Comparison of ENCODE assay signal across 5 worm cellular contexts in genomic region chrX:4623707-4624106, ce11.
A peak's percentile ranks its signal among the peaks of the same experiment; 100 is the strongest.
TF ChIP-seq lines count a peak whose summit lies in the region.

No protein-coding gene starts in this region.

TF ChIP-seq in whole organism, L1 larva, 84 proteins besides CTCF, POLR2A, EP300 and RAD21:
- TF ChIP-seq mdl-1 (tag; optimal IDR thresholded peaks at IDR 0.05; lab: Kevin White, UChicago) (no peak), efl-1 (optimal IDR thresholded peaks at IDR 0.05; lab: Kevin White, UChicago) (no peak), efl-1 (GFP tag; optimal IDR thresholded peaks at IDR 0.05 in 1 of 2; lab: Kevin White, UChicago) (peak in 1 of 2 experiments; percentile 80), lin-14 (GFP tag; optimal IDR thresholded peaks at IDR 0.05; lab: Kevin White, UChicago) (peak; percentile 62), vab-15 (tag; optimal IDR thresholded peaks at IDR 0.05; lab: Kevin White, UChicago) (no peak), ces-1 (GFP tag; optimal IDR thresholded peaks at IDR 0.05; lab: Kevin White, UChicago) (no peak), F16B12.6 (tag; optimal IDR thresholded peaks at IDR 0.05; lab: Kevin White, UChicago) (no peak), Y116A8C.19 (tag; optimal IDR thresholded peaks at IDR 0.05; lab: Kevin White, UChicago; ENCODE audit: borderline replicate concordance) (no peak), fkh-10 (GFP tag; optimal IDR thresholded peaks at IDR 0.05; lab: Kevin White, UChicago) (peak; percentile 39), ceh-90 (tag; optimal IDR thresholded peaks at IDR 0.05; lab: Kevin White, UChicago) (no peak), ceh-82 (tag; optimal IDR thresholded peaks at IDR 0.05; lab: Kevin White, UChicago) (no peak)

TF ChIP-seq in whole organism, L3 larva, 47 proteins besides CTCF, POLR2A, EP300 and RAD21:
- TF ChIP-seq aly-2 (tag; optimal IDR thresholded peaks at IDR 0.05; lab: Kevin White, UChicago) (no peak), tbx-2 (tag; optimal IDR thresholded peaks at IDR 0.05; lab: Kevin White, UChicago) (no peak), egl-27 (tag; optimal IDR thresholded peaks at IDR 0.05; lab: Kevin White, UChicago) (no peak), fkh-2 (tag; optimal IDR thresholded peaks at IDR 0.05; lab: Kevin White, UChicago) (no peak), pqm-1 (tag; optimal IDR thresholded peaks at IDR 0.05; lab: Kevin White, UChicago) (no peak), sea-2 (GFP tag; optimal IDR thresholded peaks at IDR 0.05; lab: Kevin White, UChicago) (no peak), fkh-10 (GFP tag; optimal IDR thresholded peaks at IDR 0.05; lab: Kevin White, UChicago) (peak; percentile 29), lsy-12 (tag; optimal IDR thresholded peaks at IDR 0.05; lab: Kevin White, UChicago) (no peak)

TF ChIP-seq in whole organism, L4 larva, 104 proteins besides CTCF, POLR2A, EP300 and RAD21:
- peak; percentile 71 for TF ChIP-seq fkh-10 (GFP tag; optimal IDR thresholded peaks at IDR 0.05; lab: Kevin White, UChicago)
- peak; percentile 56 for TF ChIP-seq aha-1 (tag; lab: Kevin White, UChicago)
- TF ChIP-seq lin-13 (GFP tag; optimal IDR thresholded peaks at IDR 0.05; lab: Kevin White, UChicago) = no peak
- peak; percentile 71 for TF ChIP-seq ces-1 (GFP tag; optimal IDR thresholded peaks at IDR 0.05; lab: Kevin White, UChicago)

TF ChIP-seq in whole organism, late embryonic, 69 proteins besides CTCF, POLR2A, EP300 and RAD21:
- TF ChIP-seq unc-42 (tag; optimal IDR thresholded peaks at IDR 0.05; lab: Kevin White, UChicago) (peak; percentile 82), ceh-31 (tag; optimal IDR thresholded peaks at IDR 0.05; lab: Kevin White, UChicago) (peak; percentile 7), pha-4 (tag; optimal IDR thresholded peaks at IDR 0.05; lab: Kevin White, UChicago) (no peak), dve-1 (tag; optimal IDR thresholded peaks at IDR 0.05; lab: Kevin White, UChicago) (no peak), hlh-8 (tag; optimal IDR thresholded peaks at IDR 0.05; lab: Kevin White, UChicago) (no peak), syd-9 (tag; optimal IDR thresholded peaks at IDR 0.05; lab: Kevin White, UChicago) (no peak), F13H6.1 (tag; optimal IDR thresholded peaks at IDR 0.05; lab: Kevin White, UChicago) (no peak), madf-2 (tag; optimal IDR thresholded peaks at IDR 0.05; lab: Kevin White, UChicago) (no peak), ceh-9 (tag; optimal IDR thresholded peaks at IDR 0.05; lab: Kevin White, UChicago) (no peak), ttx-3 (tag; optimal IDR thresholded peaks at IDR 0.05; lab: Kevin White, UChicago) (no peak), ceh-45 (GFP tag; IDR thresholded peaks at IDR 0.05; lab: Robert Waterston, UW) (no peak)
TF ChIP-seq in whole organism, late embryonic: peak in this region for 2.

TF ChIP-seq in whole organism, mixed stage, embryonic, 35 proteins besides CTCF, POLR2A, EP300 and RAD21:
- TF ChIP-seq ces-1 (GFP tag; optimal IDR thresholded peaks at IDR 0.05; lab: Kevin White, UChicago) (peak; percentile 70), ceh-43 (GFP tag; optimal IDR thresholded peaks at IDR 0.05; lab: Kevin White, UChicago) (no peak)

Comparison
In these comparisons a context has a peak if more than half of its experiments do, and no peak if none do; other contexts are left out.
1. Of the 29 proteins assayed by ChIP-seq in both whole organism, L4 larva and whole organism, L1 larva: peak only in whole organism, L4 larva: aha-1 and ces-1; only in whole organism, L1 larva: none; in both: fkh-10; in neither: 26.